Fruit fly (Drosophila melanogaster) whole organism, embryonic: ENCODE measurements around the gene Setx.

Experiments
- Atf6 ChIP-seq: fragments of 200-800 bp; sonication (Bioruptor generic); IDR thresholded peaks from 2 replicates; pipeline ENCODE4 v1.3.6; 2022; ENCODE audit warnings: missing biosample characterization, missing genetic modification characterization
- B-H2 ChIP-seq: fragments of 200-800 bp; sonication (Bioruptor generic); optimal IDR thresholded peaks from 2 replicates; lab custom pipeline; 2018; ENCODE audit warnings: missing biosample characterization, mild to moderate bottlenecking, missing genetic modification characterization
- BEAF-32 ChIP-seq: fragments of 200-800 bp; sonication (Bioruptor generic); optimal IDR thresholded peaks from 3 replicates; lab custom pipeline; 2017; ENCODE audit warnings: missing biosample characterization, missing genetic modification characterization, mild to moderate bottlenecking, moderate library complexity, missing genetic modification reagents
- CG10321 ChIP-seq: fragments of 200-800 bp; sonication (Bioruptor generic); IDR thresholded peaks from 2 replicates; pipeline ENCODE4 v1.3.6; 2022; ENCODE audit warnings: missing biosample characterization, missing genetic modification characterization
- CG10565 ChIP-seq: fragments of 200-800 bp; sonication (Bioruptor generic); optimal IDR thresholded peaks from 3 replicates; lab custom pipeline; 2016; ENCODE audit warnings: missing biosample characterization, mild to moderate bottlenecking, missing genetic modification characterization
- CG12104 ChIP-seq: fragments of 200-800 bp; sonication (Bioruptor generic); optimal IDR thresholded peaks from 3 replicates; lab custom pipeline; 2016; ENCODE audit warnings: missing biosample characterization, missing genetic modification characterization
- CG13287 ChIP-seq: fragments of 200-800 bp; sonication (Bioruptor generic); IDR thresholded peaks from 2 replicates; pipeline ENCODE4 v1.3.6; 2022; ENCODE audit warnings: missing biosample characterization, missing genetic modification characterization; ENCODE audit not compliant: partially characterized antibody
- CG15479 ChIP-seq: fragments of 200-800 bp; sonication (Bioruptor generic); optimal IDR thresholded peaks from 3 replicates; lab custom pipeline; 2019; ENCODE audit warnings: missing biosample characterization, mild to moderate bottlenecking, missing genetic modification characterization, moderate library complexity
- CG17186 ChIP-seq: fragments of 200-800 bp; sonication (Bioruptor generic); optimal IDR thresholded peaks from 3 replicates; lab custom pipeline; 2017; ENCODE audit warnings: missing biosample characterization, missing genetic modification reagents, missing genetic modification characterization
- CG17328 ChIP-seq: fragments of 200-800 bp; sonication (Bioruptor generic); IDR thresholded peaks from 2 replicates; pipeline ENCODE4 v1.3.6; 2022; ENCODE audit warnings: missing biosample characterization, missing genetic modification characterization
- CG1832 ChIP-seq: fragments of 200-800 bp; sonication (Bioruptor generic); optimal IDR thresholded peaks from 2 replicates; lab custom pipeline; 2017; ENCODE audit warnings: missing biosample characterization, mild to moderate bottlenecking, missing genetic modification characterization, inconsistent platforms
- CG31224 ChIP-seq: fragments of 200-800 bp; sonication (Bioruptor generic); IDR thresholded peaks from 2 replicates; pipeline ENCODE4 v1.3.6; 2022; ENCODE audit warnings: missing biosample characterization, missing genetic modification characterization
- CG3163 ChIP-seq: fragments of 200-800 bp; sonication (Bioruptor generic); optimal IDR thresholded peaks from 3 replicates; lab custom pipeline; 2016; ENCODE audit warnings: missing biosample characterization, missing genetic modification characterization
- CG33557 ChIP-seq: fragments of 200-800 bp; sonication (Bioruptor generic); optimal IDR thresholded peaks from 2 replicates; lab custom pipeline; 2019; ENCODE audit warnings: missing biosample characterization, mild to moderate bottlenecking, missing genetic modification characterization, moderate library complexity
- CG34224 ChIP-seq: fragments of 200-800 bp; sonication (Bioruptor generic); IDR thresholded peaks from 3 replicates; pipeline ENCODE4 v1.3.6; 2022; ENCODE audit warnings: missing biosample characterization, missing genetic modification characterization; ENCODE audit not compliant: partially characterized antibody
- CG3838 ChIP-seq: fragments of 200-800 bp; sonication (Bioruptor generic); optimal IDR thresholded peaks from 3 replicates; lab custom pipeline; 2016; ENCODE audit warnings: missing biosample characterization, missing genetic modification characterization
- CG3847 ChIP-seq: fragments of 200-800 bp; sonication (Bioruptor generic); IDR thresholded peaks from 2 replicates; pipeline ENCODE4 v1.3.6; 2022; ENCODE audit warnings: missing biosample characterization, missing genetic modification characterization
- CG4360 ChIP-seq: fragments of 200-800 bp; sonication (Bioruptor generic); IDR thresholded peaks from 2 replicates; pipeline ENCODE4 v1.3.6; 2022; ENCODE audit warnings: missing biosample characterization, missing genetic modification characterization
- CG4424 ChIP-seq: fragments of 200-800 bp; sonication (Bioruptor generic); optimal IDR thresholded peaks from 3 replicates; lab custom pipeline; 2016; ENCODE audit warnings: missing biosample characterization, missing genetic modification characterization
- CG4854 ChIP-seq: fragments of 200-800 bp; sonication (Bioruptor generic); optimal IDR thresholded peaks from 2 replicates; lab custom pipeline; 2016; ENCODE audit warnings: missing biosample characterization, missing genetic modification characterization, inconsistent platforms
- CG5953 ChIP-seq: fragments of 200-800 bp; sonication (Bioruptor generic); IDR thresholded peaks from 2 replicates; pipeline ENCODE4 v1.3.6; 2022; ENCODE audit warnings: missing biosample characterization, missing genetic modification characterization
- CG6791 ChIP-seq: fragments of 200-800 bp; sonication (Bioruptor generic); IDR thresholded peaks from 3 replicates; pipeline ENCODE4 v1.3.6; 2022; ENCODE audit warnings: missing biosample characterization, missing genetic modification characterization; ENCODE audit not compliant: partially characterized antibody
- CG6854 ChIP-seq: fragments of 200-800 bp; sonication (Bioruptor generic); optimal IDR thresholded peaks from 3 replicates; lab custom pipeline; 2017; ENCODE audit warnings: missing biosample characterization, mild to moderate bottlenecking, missing genetic modification characterization
- CG7928 ChIP-seq: fragments of 200-800 bp; sonication (Bioruptor generic); optimal IDR thresholded peaks from 2 replicates; lab custom pipeline; 2017; ENCODE audit warnings: missing biosample characterization, mild to moderate bottlenecking, missing genetic modification characterization
- CG8290 ChIP-seq, 3 experiments: fragments of 200-800 bp; sonication (Bioruptor generic); optimal IDR thresholded peaks; 2 replicates each; lab custom pipeline; 2016 to 2019; ENCODE audit warnings: missing biosample characterization in 3 of 3, missing genetic modification characterization in 3 of 3, mild to moderate bottlenecking in 2 of 3, moderate library complexity in 1 of 3
- CG9215 ChIP-seq: fragments of 200-800 bp; sonication (Bioruptor generic); IDR thresholded peaks from 2 replicates; pipeline ENCODE4 v1.3.6; 2022; ENCODE audit warnings: missing biosample characterization, missing genetic modification characterization
- CG9437 ChIP-seq: fragments of 200-800 bp; sonication (Bioruptor generic); optimal IDR thresholded peaks from 2 replicates; lab custom pipeline; 2018; ENCODE audit warnings: missing biosample characterization, mild to moderate bottlenecking, missing genetic modification characterization
- Doc2 ChIP-seq: fragments of 200-800 bp; sonication (Bioruptor generic); IDR thresholded peaks from 2 replicates; pipeline ENCODE4 v1.3.6; 2022; ENCODE audit warnings: missing biosample characterization, missing genetic modification characterization
- Dp ChIP-seq: fragments of 200-800 bp; sonication (Bioruptor generic); optimal IDR thresholded peaks from 2 replicates; lab custom pipeline; 2018; ENCODE audit warnings: missing biosample characterization, mild to moderate bottlenecking, missing genetic modification characterization, moderate library complexity
- Drgx ChIP-seq: fragments of 200-800 bp; sonication (Bioruptor generic); IDR thresholded peaks from 2 replicates; pipeline ENCODE4 v1.3.6; 2022; ENCODE audit warnings: missing biosample characterization, missing genetic modification characterization
- Nf-YB ChIP-seq: fragments of 200-800 bp; sonication (Bioruptor generic); optimal IDR thresholded peaks from 3 replicates; lab custom pipeline; 2019; ENCODE audit warnings: missing biosample characterization, mild to moderate bottlenecking, missing genetic modification characterization, moderate library complexity
- Nf-YC ChIP-seq: fragments of 200-800 bp; optimal IDR thresholded peaks from 3 replicates; lab custom pipeline; 2019; ENCODE audit warnings: missing biosample characterization, mild to moderate bottlenecking, missing genetic modification characterization, moderate library complexity
- ac ChIP-seq: fragments of 200-800 bp; sonication (Bioruptor generic); optimal IDR thresholded peaks from 3 replicates; lab custom pipeline; 2017; ENCODE audit warnings: missing biosample characterization, mild to moderate bottlenecking, missing genetic modification characterization
- ato ChIP-seq: fragments of 200-800 bp; sonication (Bioruptor generic); IDR thresholded peaks from 2 replicates; pipeline ENCODE4 v1.3.6; 2022; ENCODE audit warnings: missing biosample characterization, missing genetic modification characterization; ENCODE audit not compliant: partially characterized antibody
- az2 ChIP-seq: fragments of 200-800 bp; sonication (Bioruptor generic); optimal IDR thresholded peaks from 3 replicates; lab custom pipeline; 2016; ENCODE audit warnings: missing biosample characterization, missing genetic modification characterization
- cas ChIP-seq: fragments of 200-800 bp; sonication (Bioruptor generic); IDR thresholded peaks from 2 replicates; pipeline ENCODE4 v1.3.6; 2022; ENCODE audit warnings: missing biosample characterization, missing genetic modification characterization
- caup ChIP-seq: fragments of 200-800 bp; sonication (Bioruptor generic); optimal IDR thresholded peaks from 3 replicates; lab custom pipeline; 2017; ENCODE audit warnings: missing biosample characterization, mild to moderate bottlenecking, missing genetic modification characterization, moderate library complexity; ENCODE audit not compliant: severe bottlenecking
- cg ChIP-seq: fragments of 200-800 bp; sonication (Bioruptor generic); optimal IDR thresholded peaks from 3 replicates; lab custom pipeline; 2019; ENCODE audit warnings: missing biosample characterization, mild to moderate bottlenecking, missing genetic modification characterization, moderate library complexity
- danr ChIP-seq: fragments of 200-800 bp; sonication (Bioruptor generic); IDR thresholded peaks from 2 replicates; pipeline ENCODE4 v1.3.6; 2022; ENCODE audit warnings: missing biosample characterization, missing genetic modification characterization
- eyg ChIP-seq: fragments of 200-800 bp; sonication (Bioruptor generic); optimal IDR thresholded peaks from 3 replicates; lab custom pipeline; 2016; ENCODE audit warnings: missing biosample characterization, missing genetic modification characterization
- fd3F ChIP-seq: fragments of 200-800 bp; sonication (Bioruptor generic); optimal IDR thresholded peaks from 2 replicates; lab custom pipeline; 2018; ENCODE audit warnings: missing biosample characterization, mild to moderate bottlenecking, missing genetic modification characterization, moderate library complexity
- fd96Cb ChIP-seq: fragments of 200-800 bp; sonication (Bioruptor generic); optimal IDR thresholded peaks from 2 replicates; lab custom pipeline; 2018; ENCODE audit warnings: missing biosample characterization, mild to moderate bottlenecking, missing genetic modification characterization, moderate library complexity
- hth ChIP-seq: fragments of >200 bp; optimal IDR thresholded peaks from 2 replicates; lab custom pipeline; 2017; ENCODE audit warnings: inconsistent platforms
- sens ChIP-seq: fragments of 200-800 bp; sonication (Bioruptor generic); peaks from one replicate; lab custom pipeline; 2016; ENCODE audit warnings: missing biosample characterization, missing genetic modification characterization
- seq ChIP-seq: fragments of 200-800 bp; sonication (Bioruptor generic); IDR thresholded peaks from 2 replicates; pipeline ENCODE4 v1.3.6; 2022; ENCODE audit warnings: missing biosample characterization, missing genetic modification characterization
- sisA ChIP-seq: fragments of 200-800 bp; sonication (Bioruptor generic); IDR thresholded peaks from 2 replicates; pipeline ENCODE4 v1.3.6; 2022; ENCODE audit warnings: missing biosample characterization, missing genetic modification characterization
- stwl ChIP-seq: fragments of 200-800 bp; sonication (Bioruptor generic); optimal IDR thresholded peaks from 3 replicates; lab custom pipeline; 2018; ENCODE audit warnings: missing biosample characterization, mild to moderate bottlenecking, missing genetic modification characterization, moderate library complexity
- tio ChIP-seq: fragments of 200-800 bp; sonication (Bioruptor generic); optimal IDR thresholded peaks from 2 replicates; lab custom pipeline; 2017; ENCODE audit warnings: missing biosample characterization, missing genetic modification characterization, inconsistent platforms
- trh ChIP-seq: fragments of 200-800 bp; sonication (Bioruptor generic); optimal IDR thresholded peaks from 2 replicates; lab custom pipeline; 2016; ENCODE audit warnings: missing biosample characterization, missing genetic modification characterization

Setx gene

dm6 chr3L:8177795-8178564 lies 40.7 kb upstream of the Setx start, which contains the start of gene Nmt (continued):
- TF ChIP-seq trh (GFP tag; lab: Kevin White, UChicago) (no peak), fd96Cb (tag; lab: Kevin White, UChicago) (peak; percentile 29), CG17186 (GFP tag; lab: Kevin White, UChicago) (no peak), CG6854 (GFP tag; lab: Kevin White, UChicago) (no peak), CG13287 (GFP tag; lab: Robert Waterston, UW) (peak; percentile 83), sisA (peak; percentile 43), Doc2 (GFP tag; lab: Robert Waterston, UW) (no peak), cg (GFP tag; lab: Kevin White, UChicago) (no peak), ato (GFP tag; lab: Robert Waterston, UW) (peak; percentile 70), CG31224 (no peak), CG15479 (GFP tag; lab: Kevin White, UChicago) (no peak), az2 (GFP tag; lab: Kevin White, UChicago) (peak; percentile 5), CG3838 (GFP tag; lab: Kevin White, UChicago) (no peak), Nf-YB (no peak), sens (GFP tag; lab: Kevin White, UChicago) (peak; percentile 71), stwl (peak; percentile 52), seq (no peak), CG4360 (no peak), caup (GFP tag; lab: Kevin White, UChicago) (no peak), fd3F (peak; percentile 7), CG5953 (GFP tag; lab: Robert Waterston, UW) (peak; percentile 7; the same call in 1 of the 2 replicates), tio (GFP tag; lab: Kevin White, UChicago) (no peak), Nf-YC (tag; lab: Kevin White, UChicago) (no peak), B-H2 (no peak), CG7928 (GFP tag; lab: Kevin White, UChicago) (no peak), CG34224 (GFP tag; lab: Robert Waterston, UW) (peak; percentile 80), CG17328 (GFP tag; lab: Robert Waterston, UW) (peak; percentile 29; the same call in 1 of the 2 replicates), CG9437 (GFP tag; lab: Kevin White, UChicago) (peak; percentile 10), Dp (GFP tag; lab: Kevin White, UChicago) (peak; percentile 79), CG33557 (GFP tag; lab: Kevin White, UChicago) (no peak), CG4854 (GFP tag; lab: Kevin White, UChicago) (no peak), BEAF-32 (GFP tag; lab: Kevin White, UChicago) (peak; percentile 84), CG4424 (GFP tag; lab: Kevin White, UChicago) (peak; percentile 27), Drgx (GFP tag; lab: Robert Waterston, UW) (no peak), CG3847 (GFP tag; lab: Robert Waterston, UW) (peak; percentile 25), CG10565 (no peak), CG1832 (GFP tag; lab: Kevin White, UChicago) (no peak), CG10321 (GFP tag; lab: Robert Waterston, UW) (no peak), ac (GFP tag; lab: Kevin White, UChicago) (no peak), CG6791 (GFP tag; lab: Robert Waterston, UW) (peak; percentile 88), danr (GFP tag; lab: Robert Waterston, UW) (no peak), cas (GFP tag; lab: Robert Waterston, UW) (no peak), CG8290 (GFP tag; optimal IDR thresholded peaks at IDR 0.05; lab: Kevin White, UChicago) (no peak), CG8290 (tag; optimal IDR thresholded peaks at IDR 0.05; lab: Kevin White, UChicago) (peak in 1 of 2 experiments; percentile 3), Atf6 (peak; percentile 48; the same call in 1 of the 2 replicates), CG12104 (GFP tag; lab: Kevin White, UChicago) (no peak), CG9215 (GFP tag; lab: Robert Waterston, UW) (no peak), CG3163 (GFP tag; lab: Kevin White, UChicago) (no peak), hth (lab: Kevin White, UChicago) (no peak), eyg (GFP tag; lab: Kevin White, UChicago) (no peak)
